Fruit fly (Drosophila melanogaster) whole organism, wandering third instar larva: ENCODE data around the gene Or33c.

ENCODE experiments used
- Abd-B ChIP-seq: fragments of >200 bp; optimal IDR thresholded peaks from 2 replicates; lab custom pipeline; 2017; ENCODE audit warnings: missing biosample characterization, missing genetic modification characterization
- CG32264 ChIP-seq: fragments of 200-800 bp; sonication (Bioruptor generic); optimal IDR thresholded peaks from 2 replicates; lab custom pipeline; 2016; ENCODE audit warnings: missing biosample characterization, missing genetic modification characterization
- CG9705 ChIP-seq: fragments of 200-800 bp; sonication (Bioruptor generic); optimal IDR thresholded peaks from 2 replicates; lab custom pipeline; 2018; ENCODE audit warnings: missing biosample characterization, mild to moderate bottlenecking, missing genetic modification characterization
- CrebA ChIP-seq: fragments of 200-800 bp; sonication (Bioruptor generic); optimal IDR thresholded peaks from 2 replicates; lab custom pipeline; 2016; ENCODE audit warnings: missing biosample characterization, mild to moderate bottlenecking, missing genetic modification characterization, borderline replicate concordance
- GATAd ChIP-seq: sonication (Bioruptor generic); optimal IDR thresholded peaks from 2 replicates; lab custom pipeline; 2016; ENCODE audit warnings: missing biosample characterization, missing genetic modification characterization
- HLH106 ChIP-seq: fragments of 200-800 bp; optimal IDR thresholded peaks from 3 replicates; lab custom pipeline; 2019; ENCODE audit warnings: missing biosample characterization, mild to moderate bottlenecking, missing genetic modification characterization, moderate library complexity
- Hnf4 ChIP-seq: fragments of 200-800 bp; sonication (Bioruptor generic); optimal IDR thresholded peaks from 2 replicates; lab custom pipeline; 2016; ENCODE audit warnings: missing biosample characterization, mild to moderate bottlenecking, missing genetic modification characterization
- Jra ChIP-seq: sonication (Bioruptor generic); optimal IDR thresholded peaks from 2 replicates; lab custom pipeline; 2016; ENCODE audit warnings: missing biosample characterization, missing genetic modification characterization
- Mio ChIP-seq: sonication (Bioruptor generic); optimal IDR thresholded peaks from 2 replicates; lab custom pipeline; 2016; ENCODE audit warnings: missing biosample characterization, missing genetic modification characterization
- Myc ChIP-seq: fragments of >200 bp; optimal IDR thresholded peaks from 2 replicates; lab custom pipeline; 2017
- N ChIP-seq: fragments of >200 bp; optimal IDR thresholded peaks from 2 replicates; lab custom pipeline; 2018; ENCODE audit warnings: missing biosample characterization, missing external identifiers, missing genetic modification characterization
- OdsH ChIP-seq: fragments of 200-800 bp; sonication (Bioruptor generic); optimal IDR thresholded peaks from 2 replicates; lab custom pipeline; 2016; ENCODE audit warnings: missing biosample characterization, mild to moderate bottlenecking, missing genetic modification characterization
- Rel ChIP-seq, 2 experiments: fragments of 200-800 bp; sonication (Bioruptor generic) in 1 of 2; optimal IDR thresholded peaks; 2 replicates in 1 of 2; 3 replicates in 1 of 2; lab custom pipeline; 2016 to 2019; ENCODE audit warnings: mild to moderate bottlenecking in 2 of 2, missing biosample characterization in 2 of 2, missing genetic modification characterization in 2 of 2, moderate library complexity in 1 of 2
- Vsx2 ChIP-seq: fragments of 200-300, 225-300 bp; sonication (Bioruptor generic); optimal IDR thresholded peaks from 2 replicates; lab custom pipeline; 2018; ENCODE audit warnings: missing biosample characterization, missing genetic modification characterization; ENCODE audit not compliant: partially characterized antibody
- br ChIP-seq: fragments of 200-800 bp; sonication (Bioruptor generic); optimal IDR thresholded peaks from 2 replicates; lab custom pipeline; 2016; ENCODE audit warnings: missing biosample characterization, missing genetic modification characterization
- brk ChIP-seq: fragments of 200-800 bp; sonication (Bioruptor generic); optimal IDR thresholded peaks from 2 replicates; lab custom pipeline; 2016; ENCODE audit warnings: missing biosample characterization, mild to moderate bottlenecking, missing genetic modification characterization
- dl ChIP-seq, 2 experiments: fragments of 175-275, 200-275 bp in 1 of 2; fragments of 200-275 bp in 1 of 2; sonication (Bioruptor generic); optimal IDR thresholded peaks; lab custom pipeline; 2018; ENCODE audit warnings: mild to moderate bottlenecking in 2 of 2, missing biosample characterization in 2 of 2, missing genetic modification characterization in 2 of 2, moderate library complexity in 2 of 2; ENCODE audit not compliant: partially characterized antibody in 2 of 2, insufficient read depth in 1 of 2
- dmrt93B ChIP-seq: fragments of 200-800 bp; sonication (Bioruptor generic); optimal IDR thresholded peaks from 2 replicates; lab custom pipeline; 2018; ENCODE audit warnings: missing biosample characterization, mild to moderate bottlenecking, missing genetic modification characterization
- dsf ChIP-seq: sonication (Bioruptor generic); optimal IDR thresholded peaks from 2 replicates; lab custom pipeline; 2016; ENCODE audit warnings: missing biosample characterization, missing genetic modification characterization, borderline replicate concordance
- ey ChIP-seq: fragments of 200-800 bp; sonication (Bioruptor generic); optimal IDR thresholded peaks from 2 replicates; lab custom pipeline; 2016; ENCODE audit warnings: missing biosample characterization, missing genetic modification characterization
- foxo ChIP-seq, 2 experiments: fragments of 200-800 bp; sonication (Bioruptor generic); optimal IDR thresholded peaks; 2 replicates in 1 of 2; 3 replicates in 1 of 2; lab custom pipeline; 2016 to 2017; ENCODE audit warnings: missing biosample characterization in 2 of 2, missing genetic modification characterization in 2 of 2
- fru ChIP-seq: fragments of 200-800 bp; sonication (Bioruptor generic); optimal IDR thresholded peaks from 3 replicates; lab custom pipeline; 2016; ENCODE audit warnings: missing biosample characterization, mild to moderate bottlenecking, missing genetic modification characterization
- h ChIP-seq: fragments of 200-800 bp; sonication (Bioruptor generic); optimal IDR thresholded peaks from 3 replicates; lab custom pipeline; 2016; ENCODE audit warnings: missing biosample characterization, mild to moderate bottlenecking, missing genetic modification characterization
- jim ChIP-seq: fragments of 175-275, 200-325 bp; sonication (Bioruptor generic); optimal IDR thresholded peaks from 2 replicates; lab custom pipeline; 2016; ENCODE audit warnings: missing biosample characterization, mild to moderate bottlenecking, missing genetic modification characterization
- lola ChIP-seq: fragments of >200 bp; optimal IDR thresholded peaks from 2 replicates; lab custom pipeline; 2017; ENCODE audit warnings: missing biosample characterization, missing genetic modification characterization
- pan ChIP-seq: fragments of >200 bp; optimal IDR thresholded peaks from 2 replicates; lab custom pipeline; 2017
- psq ChIP-seq: fragments of 200-800 bp; sonication (Bioruptor generic); optimal IDR thresholded peaks from 3 replicates; lab custom pipeline; 2017; ENCODE audit warnings: missing biosample characterization, mild to moderate bottlenecking, missing genetic modification characterization, moderate library complexity
- rgr ChIP-seq: fragments of 200-800 bp; sonication (Bioruptor generic); optimal IDR thresholded peaks from 3 replicates; lab custom pipeline; 2016; ENCODE audit warnings: missing biosample characterization, mild to moderate bottlenecking, missing genetic modification characterization
- sage ChIP-seq: fragments of 200-800 bp; sonication (Bioruptor generic); optimal IDR thresholded peaks from 2 replicates; lab custom pipeline; 2016; ENCODE audit warnings: missing biosample characterization, mild to moderate bottlenecking, missing genetic modification characterization
- sv ChIP-seq: fragments of 200-800 bp; sonication (Bioruptor generic); optimal IDR thresholded peaks from 3 replicates; lab custom pipeline; 2016; ENCODE audit warnings: missing biosample characterization, missing genetic modification characterization
- tai ChIP-seq: sonication (Bioruptor generic); optimal IDR thresholded peaks from 2 replicates; lab custom pipeline; 2016; ENCODE audit warnings: missing biosample characterization, missing genetic modification characterization
- woc ChIP-seq: sonication (Bioruptor generic); optimal IDR thresholded peaks from 2 replicates; lab custom pipeline; 2016; ENCODE audit warnings: missing biosample characterization, mild to moderate bottlenecking, missing genetic modification characterization

Gene Or33c

DNA sequence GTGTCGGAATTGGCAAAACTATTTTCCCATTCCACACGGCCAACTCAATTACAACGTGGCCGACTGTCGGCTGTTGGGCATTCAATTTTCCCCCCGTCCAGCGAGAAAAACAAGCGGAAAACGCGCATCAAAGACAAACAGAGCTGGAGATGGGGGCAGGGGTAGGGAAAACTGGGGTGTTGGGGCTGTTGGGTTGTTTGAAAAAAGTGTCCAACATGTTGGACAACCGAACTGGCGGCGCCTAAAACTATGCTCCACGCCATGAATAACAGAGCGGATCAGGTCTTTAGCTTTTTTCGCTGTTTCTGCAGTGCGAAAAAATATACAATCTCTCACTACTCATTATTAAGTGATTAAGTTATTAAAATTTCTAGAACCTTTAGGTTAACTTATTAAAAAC, 4.5 kb downstream of the Or33c start:
- TF ChIP-seq dmrt93B = no peak
- TF ChIP-seq, all 38 proteins: peak for 0

DNA sequence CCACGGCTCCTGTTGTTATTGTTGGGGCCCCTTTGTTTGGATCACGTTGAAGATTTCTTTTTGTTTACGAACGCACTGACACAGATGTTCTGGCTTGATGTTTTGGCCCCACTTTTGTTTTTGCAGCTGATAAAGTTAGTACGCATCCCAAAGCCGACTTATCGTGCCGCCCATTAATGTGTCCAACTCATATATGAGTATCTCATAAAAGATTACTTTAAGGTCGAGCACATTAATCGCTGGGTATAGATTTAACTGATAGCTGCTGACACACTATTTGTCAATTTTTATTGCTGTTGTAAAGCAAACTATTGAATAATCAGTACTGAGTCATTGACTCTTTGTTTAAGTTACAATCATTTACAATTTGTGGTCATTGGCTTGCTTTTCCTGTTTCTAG, 5.1 kb downstream of the Or33c start:
- TF ChIP-seq GATAd (no peak), woc (GFP tag; lab: Kevin White, UChicago) (no peak), dl (GFP tag; optimal IDR thresholded peaks at IDR 0.05; lab: Kevin White, UChicago; ENCODE audit: insufficient read depth in 1 of 2, partially characterized antibody in 2 of 2) (no peak), CrebA (GFP tag; lab: Kevin White, UChicago) (no peak), psq (GFP tag; lab: Kevin White, UChicago) (no peak), OdsH (no peak), Jra (GFP tag; lab: Kevin White, UChicago) (no peak)

DNA sequence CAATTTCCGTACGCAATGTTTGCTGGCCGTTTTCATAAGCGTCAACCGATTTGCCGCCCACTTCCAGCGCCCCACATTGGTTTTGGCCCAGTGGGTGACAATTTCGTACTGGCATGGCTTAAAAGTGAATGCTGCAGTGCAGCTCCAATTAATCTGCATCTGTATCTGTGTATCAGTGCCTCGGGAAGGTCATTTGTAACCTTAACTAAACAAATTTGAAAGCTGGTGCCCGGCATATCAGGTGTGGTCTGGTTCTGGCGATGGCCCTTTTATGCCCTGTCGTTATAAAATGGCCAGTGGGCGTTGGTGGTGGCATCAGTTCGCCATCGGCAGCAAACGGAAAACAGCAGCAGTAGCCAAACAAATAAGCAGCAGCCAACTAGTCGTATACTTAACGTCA, 6.1 kb downstream of the Or33c start, which contains the start of gene Crys:
Crys (plus strand) TSS at position 301 of the 400 bp plus-strand sequence.
- TF ChIP-seq GATAd (no peak), dsf (GFP tag; lab: Kevin White, UChicago) (no peak), CG9705 (GFP tag; lab: Kevin White, UChicago) (no peak), CrebA (GFP tag; lab: Kevin White, UChicago) (no peak), brk (GFP tag; lab: Kevin White, UChicago) (no peak), N (no peak), dl (GFP tag; optimal IDR thresholded peaks at IDR 0.05; lab: Kevin White, UChicago; ENCODE audit: insufficient read depth in 1 of 2, partially characterized antibody in 2 of 2) (no peak), fru (GFP tag; lab: Kevin White, UChicago) (no peak), Hnf4 (no peak), sv (GFP tag; lab: Kevin White, UChicago) (no peak), foxo (GFP tag; optimal IDR thresholded peaks at IDR 0.05; lab: Kevin White, UChicago) (no peak), Abd-B (GFP tag; lab: Kevin White, UChicago) (no peak), sage (GFP tag; lab: Kevin White, UChicago) (no peak), tai (no peak), jim (no peak), h (GFP tag; lab: Kevin White, UChicago) (no peak), Rel (GFP tag; optimal IDR thresholded peaks at IDR 0.05; lab: Kevin White, UChicago) (no peak), Rel (tag; optimal IDR thresholded peaks at IDR 0.05; lab: Kevin White, UChicago) (no peak), Mio (GFP tag; lab: Kevin White, UChicago) (no peak)

DNA sequence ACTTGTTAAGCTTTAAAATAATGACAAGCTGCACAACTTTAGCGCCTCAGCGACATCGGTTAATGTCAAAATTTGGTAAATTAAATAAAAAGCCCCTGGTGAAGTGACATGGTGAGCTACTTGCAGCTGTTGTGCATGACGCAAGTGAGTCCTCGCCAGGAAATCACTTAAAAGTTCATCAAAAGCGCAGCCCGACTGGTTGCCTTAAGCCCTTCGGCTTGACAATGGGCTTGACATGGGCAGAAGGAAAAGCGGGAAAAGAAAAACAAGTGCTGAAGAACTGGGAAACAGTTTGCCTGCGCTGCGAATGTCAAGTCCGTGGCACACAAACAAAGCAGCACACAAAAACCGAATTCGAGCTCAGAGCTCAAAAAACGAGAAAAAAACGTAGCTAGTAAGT, 9.9 kb downstream of the Or33c start, which contains the start of gene CG16964:
CG16964 (plus strand) TSS at position 301 of the 400 bp plus-strand sequence.
- no peak for TF ChIP-seq sage (GFP tag; lab: Kevin White, UChicago)

DNA sequence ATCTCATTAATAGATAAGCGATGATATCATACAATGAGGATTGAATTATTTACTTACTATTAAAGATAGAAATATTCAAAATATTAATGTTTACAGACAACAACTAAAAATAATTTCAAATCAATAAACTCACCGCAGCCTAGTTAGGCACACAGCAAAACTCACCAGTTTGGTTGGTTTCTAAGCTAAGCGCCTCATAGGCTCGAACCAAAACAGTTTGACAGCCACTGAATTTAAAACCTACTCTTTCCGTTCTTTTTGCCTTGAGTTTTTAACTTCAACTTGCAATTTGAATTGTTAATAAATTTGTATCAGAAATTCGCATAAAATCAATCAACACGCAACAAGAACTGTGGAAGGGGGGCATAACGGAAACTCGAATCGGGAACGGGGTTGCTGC, 10.7 kb downstream of the Or33c start:
- TF ChIP-seq lola (no peak), N (no peak), tai (no peak), Myc (lab: Kevin White, UChicago) (peak; percentile 70), fru (GFP tag; lab: Kevin White, UChicago) (no peak), Vsx2 (GFP tag; lab: Kevin White, UChicago) (no peak)

DNA sequence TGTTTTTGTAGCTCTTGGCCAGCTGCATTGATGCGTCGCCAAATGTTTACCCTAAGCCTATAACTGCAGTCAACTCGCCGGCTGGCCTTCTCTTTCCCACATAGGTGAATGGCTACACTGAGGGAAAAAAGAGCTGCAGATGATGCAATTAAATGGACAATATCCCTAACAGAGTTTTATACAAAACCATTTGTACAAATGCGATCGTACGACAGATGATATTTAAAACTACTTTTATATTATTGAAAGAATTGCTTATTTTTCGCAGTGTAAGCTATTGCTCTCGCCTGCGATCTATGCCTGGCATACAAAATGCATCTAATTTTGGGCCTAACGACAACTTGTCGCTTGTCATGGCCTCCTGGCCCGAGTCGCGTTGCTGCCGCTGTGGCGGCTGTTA, 12.1 kb downstream of the Or33c start:
- no peak for TF ChIP-seq GATAd
- peak; percentile 10 for TF ChIP-seq dmrt93B
- TF ChIP-seq foxo (GFP tag; optimal IDR thresholded peaks at IDR 0.05; lab: Kevin White, UChicago) = peak in 1 of 2 experiments; percentile 37
- no peak for TF ChIP-seq br
- TF ChIP-seq OdsH = no peak
- no peak for TF ChIP-seq jim
- TF ChIP-seq fru (GFP tag; lab: Kevin White, UChicago) = no peak
- TF ChIP-seq pan (lab: Kevin White, UChicago) = no peak
- no peak for TF ChIP-seq Myc (lab: Kevin White, UChicago)
- TF ChIP-seq CG32264 (GFP tag; lab: Kevin White, UChicago) = no peak
- peak; percentile 12 for TF ChIP-seq HLH106 (tag; lab: Kevin White, UChicago)
- peak; percentile 42 for TF ChIP-seq rgr
- no peak for TF ChIP-seq lola
- peak; percentile 29 for TF ChIP-seq ey (GFP tag; lab: Kevin White, UChicago)
